Fruit fly (Drosophila melanogaster) whole organism, pupa: ENCODE data around the gene CG3919.
A peak's percentile ranks its signal among the peaks of the same experiment; 100 is the strongest.

Experiments used
- CG10348 ChIP-seq: fragments of 200-800 bp; sonication (Bioruptor generic); IDR thresholded peaks from 2 replicates; pipeline ENCODE4 v1.3.6; 2022; ENCODE audit warnings: missing biosample characterization, missing genetic modification characterization
- CG13204 ChIP-seq: fragments of 200-800 bp; sonication (Bioruptor generic); optimal IDR thresholded peaks from 2 replicates; lab custom pipeline; 2018; ENCODE audit warnings: missing biosample characterization, mild to moderate bottlenecking, missing genetic modification characterization, moderate library complexity
- CG34367 ChIP-seq: fragments of 200-800 bp; sonication (Bioruptor generic); optimal IDR thresholded peaks from 2 replicates; lab custom pipeline; 2018; ENCODE audit warnings: missing biosample characterization, mild to moderate bottlenecking, missing genetic modification characterization
- CG4496 ChIP-seq: fragments of 200-800 bp; sonication (Bioruptor generic); IDR thresholded peaks from 3 replicates; pipeline ENCODE4 v1.3.6; 2022; ENCODE audit warnings: missing biosample characterization, missing genetic modification characterization
- CG8301 ChIP-seq: fragments of 200-800 bp; sonication (Bioruptor generic); optimal IDR thresholded peaks from 2 replicates; lab custom pipeline; 2018; ENCODE audit warnings: missing biosample characterization, mild to moderate bottlenecking, missing genetic modification characterization
- D1 ChIP-seq: fragments of 200-800 bp; sonication (Bioruptor generic); optimal IDR thresholded peaks from 2 replicates; lab custom pipeline; 2018; ENCODE audit warnings: missing biosample characterization, mild to moderate bottlenecking, missing genetic modification characterization, moderate library complexity
- Pif1A ChIP-seq: fragments of 200-800 bp; sonication (Bioruptor generic); optimal IDR thresholded peaks from 3 replicates; lab custom pipeline; 2016; ENCODE audit warnings: missing biosample characterization, missing genetic modification characterization
- Snoo ChIP-seq: fragments of 200-800 bp; sonication (Bioruptor generic); optimal IDR thresholded peaks from 3 replicates; lab custom pipeline; 2017; ENCODE audit warnings: missing biosample characterization, mild to moderate bottlenecking, missing genetic modification characterization, inconsistent platforms
- fd96Ca ChIP-seq: fragments of 200-800 bp; sonication (Bioruptor generic); IDR thresholded peaks from 3 replicates; pipeline ENCODE4 v1.3.6; 2022; ENCODE audit warnings: missing biosample characterization, missing genetic modification characterization

DNA sequence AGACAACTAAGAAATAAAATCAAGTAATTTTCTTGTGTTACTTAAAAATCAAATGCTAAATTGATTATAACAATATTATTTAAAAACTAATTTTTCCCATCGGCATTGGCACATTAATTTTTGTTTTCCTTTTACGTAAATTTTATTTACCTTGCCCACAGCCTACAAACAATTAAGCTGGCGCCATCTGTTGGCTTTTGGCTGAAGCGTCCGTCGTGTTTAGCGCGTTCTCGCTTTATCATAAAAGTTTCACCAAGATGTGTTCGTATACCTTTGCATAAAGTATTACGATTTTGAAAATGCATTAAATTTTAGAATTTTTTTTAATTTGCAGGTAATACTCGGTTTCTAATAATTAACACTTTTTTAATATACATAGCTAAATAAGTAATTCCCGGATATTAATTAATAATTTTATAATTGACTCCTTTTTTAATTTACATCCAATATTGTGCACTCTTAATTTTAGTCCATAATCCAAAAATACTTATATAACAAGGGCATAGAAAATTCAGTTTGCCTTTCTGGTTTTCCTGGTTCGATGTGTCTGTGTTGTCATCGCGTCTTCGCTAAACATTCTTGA lies 13.3 kb upstream of the CG3919 start:
- no peak for TF ChIP-seq CG10348
- no peak for TF ChIP-seq CG34367
- peak; percentile 44 for TF ChIP-seq CG8301
- TF ChIP-seq D1 (tag; lab: Kevin White, UChicago) = no peak
- no peak for TF ChIP-seq Snoo (tag; lab: Kevin White, UChicago)
- no peak for TF ChIP-seq CG13204
- no peak for TF ChIP-seq fd96Ca (GFP tag; lab: Robert Waterston, UW)
- TF ChIP-seq CG4496 (GFP tag; lab: Robert Waterston, UW) = no peak
- no peak for TF ChIP-seq Pif1A
